Worm (Caenorhabditis elegans): Measurements from ENCODE around the gene C10B5.3.

DNA sequence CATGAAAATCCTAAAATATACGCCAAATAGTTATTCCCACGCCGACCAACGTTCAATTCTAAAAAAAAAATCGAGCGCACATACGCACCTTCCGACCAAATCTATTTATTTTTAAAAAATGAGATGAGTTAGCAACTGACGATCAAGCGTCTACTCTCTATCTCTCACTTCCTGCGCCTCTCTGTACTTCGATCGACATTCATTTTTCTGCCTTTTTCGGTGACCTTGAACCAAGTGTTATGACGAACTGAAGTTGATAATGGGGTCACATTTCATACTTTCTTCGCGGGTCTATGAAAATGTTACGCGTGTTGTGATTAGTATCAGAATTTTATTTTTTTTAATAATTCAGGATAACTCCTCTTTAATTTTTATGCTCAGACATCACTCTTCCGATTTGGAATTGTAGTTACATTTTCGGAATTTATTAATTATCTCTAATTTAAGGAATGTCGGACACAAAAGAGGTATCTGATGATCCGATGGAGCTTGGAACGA, 19.4 kb upstream of the C10B5.3 start, which contains the start of gene smk-1:
- TF ChIP-seq hrde-1 (tag; optimal IDR thresholded peaks at IDR 0.05; ENCODE audit: borderline replicate concordance) (no peak), F33H1.4 (GFP tag; IDR thresholded peaks at IDR 0.05) (no peak), gei-17 (GFP tag; optimal IDR thresholded peaks at IDR 0.05) (no peak), unc-62 (GFP tag; optimal IDR thresholded peaks at IDR 0.05) (no peak), hlh-26 (GFP tag; conservative IDR thresholded peaks at IDR 0.05) (no peak), F22D6.2 (tag; optimal IDR thresholded peaks at IDR 0.05) (no peak), ama-1 (optimal IDR thresholded peaks at IDR 0.05) (no peak), ama-1 (GFP tag; optimal IDR thresholded peaks at IDR 0.05) (no peak)

All from whole organism, young adult.